Fruit fly (Drosophila melanogaster) whole organism, embryonic: ENCODE results near the gene CG33947.

Experiments used
- Ada2b ChIP-seq: fragments of 200-800 bp; sonication (Bioruptor generic); IDR thresholded peaks from 2 replicates; pipeline ENCODE4 v1.3.6; 2022; ENCODE audit warnings: missing biosample characterization, missing genetic modification characterization
- Aef1 ChIP-seq: fragments of 200-800 bp; sonication (Bioruptor generic); IDR thresholded peaks from 3 replicates; pipeline ENCODE4 v1.3.6; 2022; ENCODE audit warnings: missing biosample characterization, missing genetic modification characterization
- CG11085 ChIP-seq: fragments of 200-800 bp; sonication (Bioruptor generic); IDR thresholded peaks from 2 replicates; pipeline ENCODE4 v1.3.6; 2022; ENCODE audit warnings: missing biosample characterization, missing genetic modification characterization
- CG11398 ChIP-seq: fragments of 200-800 bp; sonication (Bioruptor generic); optimal IDR thresholded peaks from 2 replicates; lab custom pipeline; 2016; ENCODE audit warnings: missing biosample characterization, missing genetic modification characterization
- CG11560 ChIP-seq: fragments of 200-800 bp; sonication (Bioruptor generic); IDR thresholded peaks from 3 replicates; pipeline ENCODE4 v1.3.6; 2022; ENCODE audit warnings: missing biosample characterization, missing genetic modification characterization
- CG14014 ChIP-seq: fragments of 200-800 bp; sonication (Bioruptor generic); IDR thresholded peaks from 2 replicates; pipeline ENCODE4 v1.3.6; 2022; ENCODE audit warnings: missing biosample characterization, missing genetic modification characterization
- CG15514 ChIP-seq: fragments of 200-800 bp; sonication (Bioruptor generic); optimal IDR thresholded peaks from 3 replicates; lab custom pipeline; 2017; ENCODE audit warnings: missing biosample characterization, missing genetic modification characterization, mild to moderate bottlenecking, moderate library complexity, missing genetic modification reagents
- CG17328 ChIP-seq: fragments of 200-800 bp; sonication (Bioruptor generic); IDR thresholded peaks from 2 replicates; pipeline ENCODE4 v1.3.6; 2022; ENCODE audit warnings: missing biosample characterization, missing genetic modification characterization
- CG17568 ChIP-seq: fragments of 200-800 bp; sonication (Bioruptor generic); optimal IDR thresholded peaks from 2 replicates; lab custom pipeline; 2018; ENCODE audit warnings: missing biosample characterization, mild to moderate bottlenecking, missing genetic modification characterization, moderate library complexity
- CG17912 ChIP-seq: fragments of 200-800 bp; sonication (Bioruptor generic); optimal IDR thresholded peaks from 2 replicates; lab custom pipeline; 2018; ENCODE audit warnings: missing biosample characterization, mild to moderate bottlenecking, missing genetic modification characterization
- CG1792 ChIP-seq: fragments of 200-800 bp; sonication (Bioruptor generic); optimal IDR thresholded peaks from 2 replicates; lab custom pipeline; 2016; ENCODE audit warnings: missing biosample characterization, missing genetic modification characterization
- CG18476 ChIP-seq: fragments of 200-800 bp; sonication (Bioruptor generic); optimal IDR thresholded peaks from 2 replicates; lab custom pipeline; 2016; ENCODE audit warnings: missing biosample characterization, mild to moderate bottlenecking, missing genetic modification characterization
- CG18619 ChIP-seq: fragments of 200-800 bp; sonication (Bioruptor generic); optimal IDR thresholded peaks from 3 replicates; lab custom pipeline; 2017; ENCODE audit warnings: missing biosample characterization, mild to moderate bottlenecking, missing genetic modification characterization
- CG31441 ChIP-seq: fragments of 200-800 bp; sonication (Bioruptor generic); IDR thresholded peaks from 2 replicates; pipeline ENCODE4 v1.3.6; 2022; ENCODE audit warnings: missing biosample characterization, missing genetic modification characterization
- CG32532 ChIP-seq: fragments of 200-800 bp; sonication (Bioruptor generic); IDR thresholded peaks from 2 replicates; pipeline ENCODE4 v1.3.6; 2022; ENCODE audit warnings: missing biosample characterization, missing genetic modification characterization
- CG32772 ChIP-seq: fragments of 200-800 bp; sonication (Bioruptor generic); IDR thresholded peaks from 2 replicates; pipeline ENCODE4 v1.3.6; 2022; ENCODE audit warnings: missing biosample characterization, missing genetic modification characterization
- CG33213 ChIP-seq: fragments of 200-800 bp; sonication (Bioruptor generic); optimal IDR thresholded peaks from 3 replicates; lab custom pipeline; 2016; ENCODE audit warnings: missing biosample characterization, missing genetic modification characterization
- CG34422 ChIP-seq: fragments of 200-800 bp; sonication (Bioruptor generic); IDR thresholded peaks from 3 replicates; pipeline ENCODE4 v1.3.6; 2022; ENCODE audit warnings: missing biosample characterization, missing genetic modification characterization
- CG4424 ChIP-seq: fragments of 200-800 bp; sonication (Bioruptor generic); optimal IDR thresholded peaks from 3 replicates; lab custom pipeline; 2016; ENCODE audit warnings: missing biosample characterization, missing genetic modification characterization
- CG4820 ChIP-seq: fragments of 200-800 bp; sonication (Bioruptor generic); optimal IDR thresholded peaks from 3 replicates; lab custom pipeline; 2016; ENCODE audit warnings: missing biosample characterization, missing genetic modification characterization
- CG7271 ChIP-seq: fragments of 200-800 bp; sonication (Bioruptor generic); optimal IDR thresholded peaks from 2 replicates; lab custom pipeline; 2018; ENCODE audit warnings: missing biosample characterization, mild to moderate bottlenecking, missing genetic modification characterization, moderate library complexity
- CG8924 ChIP-seq: fragments of 200-800 bp; optimal IDR thresholded peaks from 3 replicates; lab custom pipeline; 2019; ENCODE audit warnings: missing biosample characterization, mild to moderate bottlenecking, missing genetic modification characterization, moderate library complexity
- D19A ChIP-seq: fragments of 200-800 bp; optimal IDR thresholded peaks from 3 replicates; lab custom pipeline; 2019; ENCODE audit warnings: missing biosample characterization, mild to moderate bottlenecking, missing genetic modification characterization, moderate library complexity
- Drgx ChIP-seq: fragments of 200-800 bp; sonication (Bioruptor generic); IDR thresholded peaks from 2 replicates; pipeline ENCODE4 v1.3.6; 2022; ENCODE audit warnings: missing biosample characterization, missing genetic modification characterization
- Fer2 ChIP-seq: fragments of 200-800 bp; sonication (Bioruptor generic); optimal IDR thresholded peaks from 2 replicates; lab custom pipeline; 2018; ENCODE audit warnings: missing biosample characterization, mild to moderate bottlenecking, missing genetic modification characterization, moderate library complexity
- Fer3 ChIP-seq: fragments of 200-800 bp; sonication (Bioruptor generic); optimal IDR thresholded peaks from 2 replicates; lab custom pipeline; 2018; ENCODE audit warnings: missing biosample characterization, mild to moderate bottlenecking, missing genetic modification characterization, moderate library complexity
- Gug ChIP-seq: fragments of 200-800 bp; sonication (Bioruptor generic); IDR thresholded peaks from 4 replicates; pipeline ENCODE4 v1.3.6; 2022; ENCODE audit warnings: missing biosample characterization, missing genetic modification characterization
- H2.0 ChIP-seq: fragments of 200-800 bp; sonication (Bioruptor generic); IDR thresholded peaks from 2 replicates; pipeline ENCODE4 v1.3.6; 2022; ENCODE audit warnings: missing biosample characterization, missing genetic modification characterization
- Nf-YB ChIP-seq: fragments of 200-800 bp; sonication (Bioruptor generic); optimal IDR thresholded peaks from 3 replicates; lab custom pipeline; 2019; ENCODE audit warnings: missing biosample characterization, mild to moderate bottlenecking, missing genetic modification characterization, moderate library complexity
- Six4 ChIP-seq: fragments of 200-800 bp; sonication (Bioruptor generic); optimal IDR thresholded peaks from 2 replicates; lab custom pipeline; 2016; ENCODE audit warnings: missing biosample characterization, missing genetic modification characterization
- Sry-δ ChIP-seq: fragments of 200-800 bp; sonication (Bioruptor generic); optimal IDR thresholded peaks from 2 replicates; lab custom pipeline; 2016; ENCODE audit warnings: missing biosample characterization, missing genetic modification characterization
- Taf1 ChIP-seq: fragments of 200-800 bp; sonication (Bioruptor generic); IDR thresholded peaks from 2 replicates; pipeline ENCODE4 v1.3.6; 2022; ENCODE audit warnings: missing biosample characterization, missing genetic modification characterization
- Trl ChIP-seq, 3 experiments: fragments of >200 bp in 2 of 3; fragments of 200-800 bp in 1 of 3; sonication (Bioruptor generic) in 1 of 3; optimal IDR thresholded peaks; 2 replicates in 1 of 3; 3 replicates in 2 of 3; lab custom pipeline; 2016 to 2017; ENCODE audit warnings: missing biosample characterization in 1 of 3, missing genetic modification characterization in 1 of 3
- aop ChIP-seq: fragments of 200-800 bp; sonication (Bioruptor generic); IDR thresholded peaks from 2 replicates; pipeline ENCODE4 v1.3.6; 2022; ENCODE audit warnings: missing biosample characterization, missing genetic modification characterization
- ara ChIP-seq: fragments of 200-800 bp; sonication (Bioruptor generic); IDR thresholded peaks from 2 replicates; pipeline ENCODE4 v1.3.6; 2022; ENCODE audit warnings: missing biosample characterization, missing genetic modification characterization
- br ChIP-seq: fragments of >200 bp; optimal IDR thresholded peaks from 2 replicates; lab custom pipeline; 2017
- fd3F ChIP-seq: fragments of 200-800 bp; sonication (Bioruptor generic); optimal IDR thresholded peaks from 2 replicates; lab custom pipeline; 2018; ENCODE audit warnings: missing biosample characterization, mild to moderate bottlenecking, missing genetic modification characterization, moderate library complexity
- fd96Cb ChIP-seq: fragments of 200-800 bp; sonication (Bioruptor generic); optimal IDR thresholded peaks from 2 replicates; lab custom pipeline; 2018; ENCODE audit warnings: missing biosample characterization, mild to moderate bottlenecking, missing genetic modification characterization, moderate library complexity
- gcm2 ChIP-seq: fragments of 200-800 bp; sonication (Bioruptor generic); optimal IDR thresholded peaks from 2 replicates; lab custom pipeline; 2016; ENCODE audit warnings: missing biosample characterization, missing genetic modification characterization
- gem ChIP-seq: fragments of 200-800 bp; sonication (Bioruptor generic); optimal IDR thresholded peaks from 2 replicates; lab custom pipeline; 2019; ENCODE audit warnings: missing biosample characterization, mild to moderate bottlenecking, missing genetic modification characterization, moderate library complexity
- gt ChIP-seq: fragments of 200-800 bp; sonication (Bioruptor generic); IDR thresholded peaks from 2 replicates; pipeline ENCODE4 v1.3.6; 2022; ENCODE audit warnings: missing biosample characterization, missing genetic modification characterization
- hth ChIP-seq: fragments of >200 bp; optimal IDR thresholded peaks from 2 replicates; lab custom pipeline; 2017; ENCODE audit warnings: inconsistent platforms
- jing ChIP-seq: fragments of 200-800 bp; sonication (Bioruptor generic); optimal IDR thresholded peaks from 2 replicates; lab custom pipeline; 2018; ENCODE audit warnings: missing biosample characterization, mild to moderate bottlenecking, missing genetic modification characterization
- klu ChIP-seq: fragments of 200-800 bp; sonication (Bioruptor generic); IDR thresholded peaks from 2 replicates; pipeline ENCODE4 v1.3.6; 2022; ENCODE audit warnings: missing biosample characterization, missing genetic modification characterization
- onecut ChIP-seq: fragments of 200-800 bp; sonication (Bioruptor generic); IDR thresholded peaks from 2 replicates; pipeline ENCODE4 v1.3.6; 2022; ENCODE audit warnings: missing biosample characterization, missing genetic modification characterization
- peb ChIP-seq: fragments of 200-800 bp; sonication (Bioruptor generic); IDR thresholded peaks from 2 replicates; pipeline ENCODE4 v1.3.6; 2022; ENCODE audit warnings: missing biosample characterization, missing genetic modification characterization
- run ChIP-seq: fragments of 200-800 bp; sonication (Bioruptor generic); optimal IDR thresholded peaks from 3 replicates; lab custom pipeline; 2018; ENCODE audit warnings: missing biosample characterization, mild to moderate bottlenecking, missing genetic modification characterization
- sima ChIP-seq: fragments of 200-800 bp; sonication (Bioruptor generic); optimal IDR thresholded peaks from 2 replicates; lab custom pipeline; 2016; ENCODE audit warnings: missing biosample characterization, missing genetic modification characterization
- tap ChIP-seq: fragments of 200-800 bp; optimal IDR thresholded peaks from 3 replicates; lab custom pipeline; 2019; ENCODE audit warnings: missing biosample characterization, mild to moderate bottlenecking, missing genetic modification characterization, moderate library complexity
- unpg ChIP-seq: fragments of 200-800 bp; sonication (Bioruptor generic); optimal IDR thresholded peaks from 3 replicates; lab custom pipeline; 2018; ENCODE audit warnings: missing biosample characterization, mild to moderate bottlenecking, missing genetic modification characterization, moderate library complexity
- usp ChIP-seq: fragments of >200 bp; optimal IDR thresholded peaks from 2 replicates; lab custom pipeline; 2017; ENCODE audit warnings: missing biosample characterization, missing genetic modification characterization
- zfh1 ChIP-seq: fragments of 200-800 bp; sonication (Bioruptor generic); IDR thresholded peaks from 3 replicates; pipeline ENCODE4 v1.3.6; 2022; ENCODE audit warnings: missing biosample characterization, missing genetic modification characterization

CG33947 gene

dm6 chr3L:11096195-11096908 lies at the start of gene CG33947, which contains the start of the genes CG46439 and Iyd (continued):
- 0 out of 3 replicates have a peak, but pooled peaks have one; percentile 32 for TF ChIP-seq zfh1
- no peak; the same call in 2 of the 3 replicates for TF ChIP-seq CG34422
- no peak for TF ChIP-seq CG17912 (GFP tag; lab: Kevin White, UChicago)
- TF ChIP-seq CG4424 (GFP tag; lab: Kevin White, UChicago): no peak
- TF ChIP-seq CG31441 (GFP tag; lab: Robert Waterston, UW): no peak
- peak; percentile 71 for TF ChIP-seq Drgx
- TF ChIP-seq CG1792 (GFP tag; lab: Kevin White, UChicago): no peak
- no peak for TF ChIP-seq run (tag; lab: Kevin White, UChicago)
- TF ChIP-seq CG8924 (tag; lab: Kevin White, UChicago): no peak
- TF ChIP-seq peb: no peak
- no peak for TF ChIP-seq CG14014 (GFP tag; lab: Robert Waterston, UW)
- TF ChIP-seq CG7271 (tag; lab: Kevin White, UChicago): no peak
- TF ChIP-seq gcm2 (GFP tag; lab: Kevin White, UChicago): no peak
- no peak for TF ChIP-seq gt (GFP tag; lab: Robert Waterston, UW)
- TF ChIP-seq Fer3 (tag; lab: Kevin White, UChicago): no peak
- TF ChIP-seq Sry-δ (GFP tag; lab: Kevin White, UChicago): no peak
- peak; percentile 25 for TF ChIP-seq CG17568 (GFP tag; lab: Kevin White, UChicago)
- peak; percentile 5 for TF ChIP-seq gem (tag; lab: Kevin White, UChicago)
- no peak for TF ChIP-seq usp (GFP tag; lab: Kevin White, UChicago)
- TF ChIP-seq Taf1 (GFP tag; lab: Robert Waterston, UW): no peak
- TF ChIP-seq CG32772 (GFP tag; lab: Robert Waterston, UW): no peak
- TF ChIP-seq tap: no peak
- TF ChIP-seq Six4 (GFP tag; lab: Kevin White, UChicago): no peak
- no peak for TF ChIP-seq aop (GFP tag; lab: Robert Waterston, UW)
- no peak for TF ChIP-seq Nf-YB (GFP tag; lab: Kevin White, UChicago)
- TF ChIP-seq onecut (GFP tag; lab: Robert Waterston, UW): peak; percentile 45; the same call in 1 of the 2 replicates
- no peak for TF ChIP-seq sima
- no peak for TF ChIP-seq fd3F (GFP tag; lab: Kevin White, UChicago)
- no peak for TF ChIP-seq klu (GFP tag; lab: Robert Waterston, UW)
- TF ChIP-seq CG11398: no peak
- no peak for TF ChIP-seq Aef1 (GFP tag; lab: Robert Waterston, UW)
- TF ChIP-seq CG18619 (GFP tag; lab: Kevin White, UChicago): no peak
- no peak for TF ChIP-seq CG33213 (GFP tag; lab: Kevin White, UChicago)
- TF ChIP-seq jing (GFP tag; lab: Kevin White, UChicago): no peak
- no peak for TF ChIP-seq CG4820 (GFP tag; lab: Kevin White, UChicago)
- no peak for TF ChIP-seq H2.0
- TF ChIP-seq CG11560 (tag; lab: Robert Waterston, UW): no peak
- no peak for TF ChIP-seq Fer2 (tag; lab: Kevin White, UChicago)
- no peak for TF ChIP-seq CG18476
- no peak for TF ChIP-seq D19A
- TF ChIP-seq Gug (GFP tag; lab: Robert Waterston, UW): no peak
- no peak for TF ChIP-seq fd96Cb (tag; lab: Kevin White, UChicago)
- TF ChIP-seq CG17328: no peak
- TF ChIP-seq Ada2b: no peak
- peak; percentile 71 for TF ChIP-seq CG15514 (GFP tag; lab: Kevin White, UChicago)
- peak; percentile 89 to 92 for TF ChIP-seq Trl (optimal IDR thresholded peaks at IDR 0.05; lab: Kevin White, UChicago)
- TF ChIP-seq Trl (GFP tag; optimal IDR thresholded peaks at IDR 0.05; lab: Kevin White, UChicago): peak; percentile 60
- no peak for TF ChIP-seq hth (lab: Kevin White, UChicago)
- no peak for TF ChIP-seq CG11085
- no peak for TF ChIP-seq br
- peak; percentile 42; the same call in 1 of the 2 replicates for TF ChIP-seq CG32532 (GFP tag; lab: Robert Waterston, UW)
- TF ChIP-seq ara (GFP tag; lab: Robert Waterston, UW): no peak
- peak; percentile 17 for TF ChIP-seq unpg (GFP tag; lab: Kevin White, UChicago)
